Worm (Caenorhabditis elegans) whole organism, L3 larva: ENCODE results near the gene F26G1.5.

ENCODE experiments used
- ZK546.5 ChIP-seq: sonication (generic microtip); optimal IDR thresholded peaks from 2 replicates; lab custom pipeline; 2017; ENCODE audit warnings: missing biosample characterization, missing genetic modification characterization
- ama-1 ChIP-seq: fragments of 150-350 bp; optimal IDR thresholded peaks from 2 replicates; lab custom pipeline; 2018
- mml-1 ChIP-seq: fragments of 150-350 bp; sonication (generic microtip); optimal IDR thresholded peaks from 3 replicates; lab custom pipeline; 2014; ENCODE audit warnings: missing biosample characterization, missing genetic modification characterization
- nhr-12 ChIP-seq: fragments of 150-350 bp; optimal IDR thresholded peaks from 2 replicates; lab custom pipeline; 2014; ENCODE audit warnings: missing biosample characterization, missing genetic modification characterization
- nhr-28 ChIP-seq: fragments of 150-350 bp; optimal IDR thresholded peaks from 2 replicates; lab custom pipeline; 2014; ENCODE audit warnings: missing biosample characterization, missing genetic modification characterization
- unc-62 ChIP-seq: fragments of 150-350 bp; sonication (generic microtip); optimal IDR thresholded peaks from 4 replicates; lab custom pipeline; 2014; ENCODE audit warnings: missing biosample characterization, missing genetic modification reagents, missing genetic modification characterization

DNA sequence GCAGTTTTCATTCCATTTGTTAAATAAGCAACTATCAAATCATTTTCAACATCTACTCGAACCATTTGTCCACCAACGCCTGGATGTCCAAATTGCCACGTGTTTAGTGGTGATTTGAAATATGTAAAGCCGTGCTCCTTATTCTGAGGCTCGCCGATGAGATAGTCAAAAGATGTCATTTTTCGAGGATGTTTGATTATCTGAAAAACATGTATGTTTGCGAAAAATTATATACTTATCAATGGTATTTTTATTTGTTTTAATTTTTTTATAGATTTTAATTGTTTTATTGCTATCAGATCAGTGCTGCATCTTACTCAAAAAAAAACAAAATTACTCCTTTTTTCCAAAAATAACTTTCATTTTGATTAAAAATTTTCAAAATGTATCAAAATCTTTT lies 47.6 kb upstream of the F26G1.5 start:
- TF ChIP-seq unc-62 (GFP tag; lab: Kevin White, UChicago) (no peak), nhr-28 (tag; lab: Kevin White, UChicago) (no peak), mml-1 (no peak), nhr-12 (no peak), ama-1 (lab: Kevin White, UChicago) (no peak), ZK546.5 (tag; lab: Kevin White, UChicago) (no peak)
